Worm (Caenorhabditis elegans) whole organism, L4 larva: ENCODE measurements around the gene srw-136.

Experiments used
- Y75B8A.6 ChIP-seq: fragments of 200-800 bp; sonication (Bioruptor generic); IDR thresholded peaks from 2 replicates; pipeline ENCODE4 v1.3.6; 2022; ENCODE audit warnings: missing genetic modification reagents, missing genetic modification characterization, missing compliant biosample characterization
- egl-27 ChIP-seq: sonication (generic microtip); optimal IDR thresholded peaks from 3 replicates; lab custom pipeline; 2017; ENCODE audit warnings: missing biosample characterization, missing genetic modification reagents, missing genetic modification characterization
- lin-38 ChIP-seq: fragments of 200-800 bp; sonication (Bioruptor generic); IDR thresholded peaks from 2 replicates; pipeline ENCODE4 v1.3.6; 2022; ENCODE audit warnings: missing genetic modification reagents, missing genetic modification characterization, missing compliant biosample characterization
- nhr-237 ChIP-seq: sonication (generic microtip); optimal IDR thresholded peaks from 2 replicates; lab custom pipeline; 2017; ENCODE audit warnings: missing biosample characterization, missing genetic modification characterization
- snpc-4 ChIP-seq: fragments of 150-350 bp; optimal IDR thresholded peaks from 2 replicates; lab custom pipeline; 2014; ENCODE audit warnings: missing biosample characterization, missing genetic modification characterization
- unc-39 ChIP-seq: sonication (generic microtip); optimal IDR thresholded peaks from 2 replicates; lab custom pipeline; 2017; ENCODE audit warnings: missing biosample characterization, missing genetic modification characterization
- unc-62 ChIP-seq, 3 experiments: fragments of 150-350 bp in 1 of 3; sonication (generic microtip); optimal IDR thresholded peaks in 2 of 3; peaks in 1 of 3; 1 replicate in 1 of 3; 2 replicates in 2 of 3; lab custom pipeline; 2014 to 2017; ENCODE audit warnings: missing biosample characterization in 3 of 3, missing genetic modification characterization in 3 of 3, missing genetic modification reagents in 3 of 3, missing genotype in 1 of 3
- zip-2 ChIP-seq: fragments of 150-350 bp; optimal IDR thresholded peaks from 2 replicates; lab custom pipeline; 2014; ENCODE audit warnings: missing biosample characterization, missing genetic modification characterization
- ztf-11 ChIP-seq: fragments of 150-350 bp; optimal IDR thresholded peaks from 2 replicates; lab custom pipeline; 2014; ENCODE audit warnings: missing biosample characterization, missing genetic modification characterization

DNA sequence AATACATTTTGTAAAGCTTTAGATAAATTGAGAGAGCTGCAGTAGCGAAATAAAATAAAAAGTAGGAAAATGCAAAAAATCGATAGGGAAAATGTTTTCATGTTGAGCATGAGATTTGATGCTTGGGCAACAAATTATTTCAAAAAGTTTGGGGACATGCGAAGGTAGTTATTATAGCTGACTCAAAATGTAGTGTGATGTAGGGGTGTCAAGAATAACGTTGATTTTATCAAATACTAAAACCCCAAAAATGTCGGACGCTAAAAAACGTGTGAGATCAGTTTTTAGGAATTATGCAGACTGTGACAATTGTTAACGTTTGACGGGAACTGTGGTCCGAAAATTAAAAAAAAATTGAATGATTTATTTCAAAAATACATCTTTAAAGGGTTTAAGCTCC lies 10.9 kb upstream of the srw-136 start, which contains the start of gene irld-12:
- TF ChIP-seq unc-62 (GFP tag; optimal IDR thresholded peaks at IDR 0.05 in 1 of 2; lab: Kevin White, UChicago) (no peak), unc-62 (tag; optimal IDR thresholded peaks at IDR 0.05; lab: Kevin White, UChicago) (no peak), ztf-11 (tag; lab: Kevin White, UChicago) (no peak), unc-39 (tag; lab: Kevin White, UChicago) (no peak), nhr-237 (no peak), Y75B8A.6 (GFP tag; lab: Robert Waterston, UW) (no peak), zip-2 (tag; lab: Kevin White, UChicago) (no peak), lin-38 (no peak), snpc-4 (tag; lab: Kevin White, UChicago) (no peak), egl-27 (tag; lab: Kevin White, UChicago) (no peak)
